Worm (Caenorhabditis elegans) whole organism, L2 larva: ENCODE measurements around the gene uroc-1.

Experiments
- mdl-1 ChIP-seq, 2 experiments: fragments of 150-350 bp in 1 of 2; sonication (generic microtip) in 1 of 2; optimal IDR thresholded peaks; 2 replicates each; lab custom pipeline; 2017; ENCODE audit warnings: missing biosample characterization in 2 of 2, missing genetic modification characterization in 2 of 2
- nhr-23 ChIP-seq: fragments of 150-350 bp; optimal IDR thresholded peaks from 2 replicates; lab custom pipeline; 2014; ENCODE audit warnings: missing biosample characterization, missing genetic modification reagents, missing genetic modification characterization
- nhr-237 ChIP-seq: fragments of 150-350 bp; optimal IDR thresholded peaks from 2 replicates; lab custom pipeline; 2014; ENCODE audit warnings: missing biosample characterization, missing genetic modification characterization
- nhr-77 ChIP-seq: fragments of 150-350 bp; optimal IDR thresholded peaks from 2 replicates; lab custom pipeline; 2014; ENCODE audit warnings: missing biosample characterization, missing genetic modification characterization

DNA sequence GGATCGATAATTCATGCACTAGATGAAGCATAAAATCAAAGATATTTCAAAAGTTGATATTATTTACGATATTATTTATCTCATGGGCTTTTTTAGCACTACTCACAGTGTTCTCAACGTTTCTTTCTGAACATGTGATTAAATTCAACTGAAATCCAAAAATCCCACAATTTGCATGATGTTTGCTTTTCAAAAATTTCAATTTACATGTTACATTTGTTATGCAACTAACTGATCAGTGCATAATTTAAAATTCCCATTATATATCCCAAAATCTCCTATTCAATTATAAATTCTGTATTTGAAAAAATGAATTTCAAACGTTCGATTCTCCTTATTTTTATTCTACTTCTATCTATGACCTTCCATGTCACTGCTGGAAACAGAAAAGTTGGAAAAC is 14.2 kb downstream of the uroc-1 start, which contains the start of gene Y51H4A.937:
- TF ChIP-seq nhr-77 = no peak
- no peak for TF ChIP-seq nhr-23 (tag; lab: Kevin White, UChicago)
- no peak for TF ChIP-seq mdl-1 (tag; optimal IDR thresholded peaks at IDR 0.05; lab: Kevin White, UChicago)
- TF ChIP-seq nhr-237 (tag; lab: Kevin White, UChicago) = no peak
